Worm (Caenorhabditis elegans) whole organism, L4 larva: ENCODE results near the gene W10G11.19.

Experiments used
- D1046.2 ChIP-seq: fragments of 200-800 bp; sonication (Bioruptor generic); IDR thresholded peaks from 2 replicates; pipeline ENCODE4 v1.3.6; 2022; ENCODE audit warnings: missing genetic modification characterization, missing compliant biosample characterization
- F37D6.2 ChIP-seq: sonication (generic microtip); optimal IDR thresholded peaks from 2 replicates; lab custom pipeline; 2016; ENCODE audit warnings: mild to moderate bottlenecking, missing genetic modification characterization, missing compliant biosample characterization
- T26A8.4 ChIP-seq: fragments of 200-800 bp; sonication (Bioruptor generic); IDR thresholded peaks from 2 replicates; pipeline ENCODE4 v1.3.6; 2022; ENCODE audit warnings: missing genetic modification characterization, missing compliant biosample characterization
- Y48G9A.11 ChIP-seq: fragments of 200-800 bp; sonication (Bioruptor generic); IDR thresholded peaks from 2 replicates; pipeline ENCODE4 v1.3.6; 2022; ENCODE audit warnings: missing genetic modification reagents, missing genetic modification characterization, missing compliant biosample characterization
- Y75B8A.6 ChIP-seq: fragments of 200-800 bp; sonication (Bioruptor generic); IDR thresholded peaks from 2 replicates; pipeline ENCODE4 v1.3.6; 2022; ENCODE audit warnings: missing genetic modification reagents, missing genetic modification characterization, missing compliant biosample characterization
- aha-1 ChIP-seq: fragments of 150-350 bp; peaks from one replicate; lab custom pipeline; 2014; ENCODE audit warnings: missing biosample characterization, missing genetic modification characterization
- ama-1 ChIP-seq: fragments of 150-350 bp; optimal IDR thresholded peaks from 2 replicates; lab custom pipeline; 2014; ENCODE audit warnings: inconsistent platforms, mixed read lengths
- ceh-44 ChIP-seq: fragments of 200-800 bp; sonication (Bioruptor generic); IDR thresholded peaks from 2 replicates; pipeline ENCODE4 v1.3.6; 2022; ENCODE audit warnings: missing genetic modification reagents, missing genetic modification characterization, missing compliant biosample characterization
- ctbp-1 ChIP-seq: fragments of 200-800 bp; sonication (Bioruptor generic); IDR thresholded peaks from 2 replicates; pipeline ENCODE4 v1.3.6; 2022; ENCODE audit warnings: missing genetic modification reagents, missing genetic modification characterization, missing compliant biosample characterization
- daf-19 ChIP-seq: fragments of 200-800 bp; sonication (Bioruptor generic); conservative IDR thresholded peaks from 2 replicates; pipeline ENCODE4 v1.3.6; 2022; ENCODE audit warnings: missing genetic modification characterization, missing compliant biosample characterization
- daf-8 ChIP-seq: fragments of 200-800 bp; sonication (Bioruptor generic); IDR thresholded peaks from 2 replicates; pipeline ENCODE4 v1.3.6; 2022; ENCODE audit warnings: missing genetic modification characterization, missing compliant biosample characterization
- dmd-6 ChIP-seq: fragments of 200-800 bp; sonication (Bioruptor generic); IDR thresholded peaks from 2 replicates; pipeline ENCODE4 v1.3.6; 2022; ENCODE audit warnings: missing genetic modification reagents, missing genetic modification characterization, missing compliant biosample characterization
- dmd-8 ChIP-seq: fragments of 200-800 bp; sonication (Bioruptor generic); IDR thresholded peaks from 2 replicates; pipeline ENCODE4 v1.3.6; 2022; ENCODE audit warnings: missing genetic modification characterization, missing compliant biosample characterization
- dpl-1 ChIP-seq: fragments of 150-350 bp; optimal IDR thresholded peaks from 2 replicates; lab custom pipeline; 2014; ENCODE audit warnings: missing biosample characterization, missing genetic modification reagents, missing genetic modification characterization
- egl-43 ChIP-seq: fragments of 200-800 bp; sonication (Bioruptor generic); IDR thresholded peaks from 2 replicates; pipeline ENCODE4 v1.3.6; 2022; ENCODE audit warnings: missing genetic modification reagents, missing genetic modification characterization, missing compliant biosample characterization
- fkh-10 ChIP-seq: fragments of 150-350 bp; optimal IDR thresholded peaks from 2 replicates; lab custom pipeline; 2014; ENCODE audit warnings: missing biosample characterization, missing genetic modification reagents, missing genetic modification characterization
- fos-1 ChIP-seq: fragments of 150-350 bp; optimal IDR thresholded peaks from 2 replicates; lab custom pipeline; 2014; ENCODE audit warnings: missing biosample characterization, missing genetic modification characterization
- hif-1 ChIP-seq, 2 experiments: sonication (generic microtip); optimal IDR thresholded peaks; 2 replicates each; lab custom pipeline; 2016 to 2017; ENCODE audit warnings: missing compliant biosample characterization in 2 of 2, missing genetic modification characterization in 2 of 2, missing genetic modification reagents in 2 of 2, missing genotype in 2 of 2, mild to moderate bottlenecking in 1 of 2
- hmg-1.1 ChIP-seq: fragments of 200-800 bp; sonication (Bioruptor generic); IDR thresholded peaks from 2 replicates; pipeline ENCODE4 v1.3.6; 2022; ENCODE audit warnings: missing genetic modification reagents, missing genetic modification characterization, missing compliant biosample characterization
- lin-13 ChIP-seq: fragments of 150-350 bp; optimal IDR thresholded peaks from 2 replicates; lab custom pipeline; 2014; ENCODE audit warnings: missing biosample characterization, missing genetic modification reagents, missing genetic modification characterization
- lin-29 ChIP-seq: fragments of 200-800 bp; sonication (Bioruptor generic); IDR thresholded peaks from 2 replicates; pipeline ENCODE4 v1.3.6; 2022; ENCODE audit warnings: missing genetic modification reagents, missing genetic modification characterization, missing compliant biosample characterization
- lsy-2 ChIP-seq, 2 experiments: fragments of 150-350 bp in 1 of 2; sonication (generic microtip) in 1 of 2; optimal IDR thresholded peaks; 2 replicates each; lab custom pipeline; 2014 to 2017; ENCODE audit warnings: missing biosample characterization in 2 of 2, missing genetic modification characterization in 2 of 2
- madf-5 ChIP-seq, 2 experiments: fragments of 200-800 bp; sonication (Bioruptor generic); IDR thresholded peaks; 2 replicates each; pipeline ENCODE4 v1.3.6; 2022; ENCODE audit warnings: missing compliant biosample characterization in 2 of 2, missing genetic modification characterization in 2 of 2
- mep-1 ChIP-seq: fragments of 150-350 bp; sonication (generic microtip); optimal IDR thresholded peaks from 3 replicates; lab custom pipeline; 2014; ENCODE audit warnings: missing biosample characterization, missing genetic modification characterization
- nhr-11 ChIP-seq: fragments of 150-350 bp; optimal IDR thresholded peaks from 2 replicates; lab custom pipeline; 2014; ENCODE audit warnings: missing biosample characterization, missing genetic modification characterization
- nhr-111 ChIP-seq: fragments of 200-800 bp; sonication (Bioruptor generic); optimal IDR thresholded peaks from 2 replicates; lab custom pipeline; 2018; ENCODE audit warnings: mild to moderate bottlenecking, missing genetic modification characterization, missing compliant biosample characterization
- nhr-25 ChIP-seq: sonication (generic microtip); optimal IDR thresholded peaks from 2 replicates; lab custom pipeline; 2017; ENCODE audit warnings: missing genetic modification characterization, mild to moderate bottlenecking, missing compliant biosample characterization, antibody characterized with exemption, moderate library complexity, borderline replicate concordance; ENCODE audit not compliant: insufficient read depth
- nhr-28 ChIP-seq: fragments of 150-350 bp; optimal IDR thresholded peaks from 2 replicates; lab custom pipeline; 2014; ENCODE audit warnings: missing biosample characterization, missing genetic modification characterization
- nhr-42 ChIP-seq: fragments of 200-800 bp; sonication (Bioruptor generic); IDR thresholded peaks from 2 replicates; pipeline ENCODE4 v1.3.6; 2022; ENCODE audit warnings: missing genetic modification characterization, missing compliant biosample characterization
- nhr-48 ChIP-seq: sonication (generic microtip); optimal IDR thresholded peaks from 2 replicates; lab custom pipeline; 2016; ENCODE audit warnings: mild to moderate bottlenecking, missing genetic modification characterization, missing compliant biosample characterization
- pha-4 ChIP-seq, 2 experiments: fragments of 150-350 bp in 1 of 2; fragments of 200-800 bp in 1 of 2; sonication (Bioruptor generic) in 1 of 2; IDR thresholded peaks in 1 of 2; optimal IDR thresholded peaks in 1 of 2; 2 replicates each; pipeline versions ENCODE4 v1.3.6 to Lab custom; 2014 to 2022; ENCODE audit warnings: missing genetic modification characterization in 2 of 2, missing genetic modification reagents in 2 of 2, missing biosample characterization in 1 of 2, missing compliant biosample characterization in 1 of 2
- php-3 ChIP-seq: fragments of 200-800 bp; sonication (Bioruptor generic); IDR thresholded peaks from 2 replicates; pipeline ENCODE4 v1.3.6; 2022; ENCODE audit warnings: missing genetic modification reagents, missing genetic modification characterization, missing compliant biosample characterization
- rbr-2 ChIP-seq: sonication (generic microtip); optimal IDR thresholded peaks from 2 replicates; lab custom pipeline; 2016; ENCODE audit warnings: missing genotype, missing genetic modification characterization, missing compliant biosample characterization
- spr-1 ChIP-seq: sonication (generic microtip); optimal IDR thresholded peaks from 2 replicates; lab custom pipeline; 2016; ENCODE audit warnings: mild to moderate bottlenecking, missing genetic modification characterization, missing compliant biosample characterization
- tag-97 ChIP-seq: fragments of 200-800 bp; sonication (Bioruptor generic); IDR thresholded peaks from 2 replicates; pipeline ENCODE4 v1.3.6; 2022; ENCODE audit warnings: missing genetic modification characterization, missing compliant biosample characterization
- vab-7 ChIP-seq: fragments of 200-800 bp; sonication (Bioruptor generic); IDR thresholded peaks from 2 replicates; pipeline ENCODE4 v1.3.6; 2022; ENCODE audit warnings: missing genetic modification reagents, missing genetic modification characterization, missing compliant biosample characterization
- zfp-2 ChIP-seq: sonication (generic microtip); optimal IDR thresholded peaks from 2 replicates; lab custom pipeline; 2016; ENCODE audit warnings: mild to moderate bottlenecking, missing genetic modification characterization, missing compliant biosample characterization

Gene W10G11.19

DNA sequence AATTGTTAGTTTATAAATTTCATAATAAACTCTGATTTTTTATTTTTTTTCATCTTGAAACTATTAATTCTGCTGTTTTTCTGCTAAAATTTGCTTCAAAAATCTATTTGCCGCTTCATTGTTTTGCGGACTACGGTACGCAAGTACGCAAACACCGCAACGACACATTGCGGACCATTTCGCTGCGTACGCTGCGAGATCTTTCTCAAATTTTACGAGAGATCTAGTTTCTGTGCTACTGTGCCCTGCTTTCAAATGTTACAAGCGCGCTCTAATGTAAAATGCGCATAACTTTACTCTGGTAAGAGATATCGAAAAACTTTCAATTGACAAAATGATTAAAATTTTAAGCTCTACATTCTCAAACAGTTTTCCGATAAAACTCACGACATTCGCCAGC is 26.9 kb upstream of the W10G11.19 start (continued):
- TF ChIP-seq Y75B8A.6 (GFP tag; lab: Robert Waterston, UW) (0 out of 2 replicates have a peak, but pooled peaks have one; percentile 40), daf-19 (0 out of 2 replicates have a peak, but pooled peaks have one; percentile 14), hmg-1.1 (GFP tag; lab: Robert Waterston, UW) (peak; percentile 87), mep-1 (tag; lab: Kevin White, UChicago) (peak; percentile 67), aha-1 (tag; lab: Kevin White, UChicago) (peak; percentile 81), hif-1 (tag; optimal IDR thresholded peaks at IDR 0.05; lab: Kevin White, UChicago) (peak in 1 of 2 experiments; percentile 39), F37D6.2 (tag; lab: Kevin White, UChicago) (peak; percentile 52), dpl-1 (peak; percentile 41), lsy-2 (tag; optimal IDR thresholded peaks at IDR 0.05; lab: Kevin White, UChicago) (peak; percentile 77 to 96), D1046.2 (GFP tag; lab: Robert Waterston, UW) (0 out of 2 replicates have a peak, but pooled peaks have one; percentile 54), ctbp-1 (GFP tag; lab: Robert Waterston, UW) (peak; percentile 55; the same call in 1 of the 2 replicates), nhr-28 (tag; lab: Kevin White, UChicago) (peak; percentile 49), lin-29 (GFP tag; lab: Robert Waterston, UW) (peak; percentile 74), T26A8.4 (peak; percentile 44; the same call in 1 of the 2 replicates), rbr-2 (peak; percentile 83), nhr-42 (peak; percentile 79), egl-43 (GFP tag; lab: Robert Waterston, UW) (0 out of 2 replicates have a peak, but pooled peaks have one; percentile 45), dmd-6 (peak; percentile 80)
- TF ChIP-seq, all 104 proteins: peak for 34; not testable (repeated sequence) for 70

- TF ChIP-seq nhr-11 (tag; lab: Kevin White, UChicago) (no peak), pha-4 (GFP tag; IDR thresholded peaks at IDR 0.05; lab: Robert Waterston, UW) (no peak), pha-4 (tag; optimal IDR thresholded peaks at IDR 0.05; lab: Kevin White, UChicago) (no peak), ceh-44 (no peak), spr-1 (no peak), aha-1 (tag; lab: Kevin White, UChicago) (no peak)
Measured at ce11 chrII:3524097-3524496, 26.4 kb upstream of the W10G11.19 start, which contains the start of gene col-72. Gene col-72, minus strand, starts transcription at chrII:3524197.

DNA sequence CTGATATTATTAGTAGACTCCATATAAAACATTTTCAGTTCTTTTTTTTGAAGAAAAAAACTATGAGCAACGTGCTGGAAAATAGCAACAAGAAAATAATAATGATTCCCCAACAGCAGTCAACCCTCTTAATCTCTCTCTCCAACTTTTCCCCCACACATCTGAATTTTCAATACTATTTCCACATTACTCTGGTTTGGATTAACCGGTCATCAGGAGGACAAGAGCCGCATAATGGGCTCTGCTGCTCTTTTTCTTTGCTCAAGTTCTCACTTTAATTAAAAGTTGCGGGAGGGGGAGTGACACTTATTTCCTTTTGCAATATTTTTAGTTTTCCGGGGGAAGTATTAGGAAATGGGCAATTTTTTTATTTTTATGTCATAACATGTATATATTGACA is 23.0 kb upstream of the W10G11.19 start:
- no peak for TF ChIP-seq vab-7 (GFP tag; lab: Robert Waterston, UW)
- TF ChIP-seq aha-1 (tag; lab: Kevin White, UChicago) = peak; percentile 20
- TF ChIP-seq fos-1 = no peak
- no peak for TF ChIP-seq zfp-2 (tag; lab: Kevin White, UChicago)
- TF ChIP-seq, all 104 proteins: peak for 1

DNA sequence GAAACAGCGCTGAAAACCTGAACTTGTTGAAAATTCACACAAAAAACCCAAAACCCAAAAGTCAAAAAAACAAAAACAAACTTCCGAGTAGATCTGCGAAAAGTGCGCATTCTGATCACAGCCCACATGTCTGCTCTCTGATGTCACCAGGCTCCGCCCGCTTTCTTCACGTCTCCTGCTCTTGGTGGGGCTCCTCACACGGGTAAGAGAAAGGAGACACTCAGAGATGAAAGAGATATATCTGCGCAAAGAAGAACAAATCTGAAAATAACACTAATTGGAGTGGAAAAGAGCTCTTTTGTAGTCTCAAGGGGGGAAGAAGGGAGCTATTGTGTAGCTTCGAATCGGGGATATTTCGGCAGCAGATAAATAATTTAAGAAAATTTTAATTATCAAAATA is 22.2 kb upstream of the W10G11.19 start, which contains the start of gene ncs-6:
TSS of gene ncs-6 (minus strand) at position 261 of the 400 bp plus-strand sequence.
- TF ChIP-seq hif-1 (tag; optimal IDR thresholded peaks at IDR 0.05; lab: Kevin White, UChicago) (no peak), daf-8 (GFP tag; lab: Robert Waterston, UW) (no peak), Y48G9A.11 (GFP tag; lab: Robert Waterston, UW) (no peak), tag-97 (GFP tag; lab: Robert Waterston, UW) (no peak), php-3 (GFP tag; lab: Robert Waterston, UW) (no peak), vab-7 (GFP tag; lab: Robert Waterston, UW) (no peak), mep-1 (tag; lab: Kevin White, UChicago) (no peak), nhr-25 (no peak), hmg-1.1 (GFP tag; lab: Robert Waterston, UW) (no peak), lin-13 (no peak), madf-5 (GFP tag; IDR thresholded peaks at IDR 0.05; lab: Robert Waterston, UW) (no peak), dmd-8 (GFP tag; lab: Robert Waterston, UW) (no peak), nhr-111 (no peak), nhr-48 (no peak), ama-1 (lab: Kevin White, UChicago) (no peak), fkh-10 (GFP tag; lab: Kevin White, UChicago) (no peak)
